Worm (Caenorhabditis elegans): ENCODE results near the gene sre-36.

- TF ChIP-seq pat-9 (tag; optimal IDR thresholded peaks at IDR 0.05), result no peak
- TF ChIP-seq ceh-9 (tag; optimal IDR thresholded peaks at IDR 0.05), result no peak
- no peak for TF ChIP-seq T23F11.4 (GFP tag; optimal IDR thresholded peaks at IDR 0.05)
- TF ChIP-seq ceh-31 (tag; optimal IDR thresholded peaks at IDR 0.05), result no peak
- TF ChIP-seq hlh-13 (GFP tag; optimal IDR thresholded peaks at IDR 0.05), result no peak
- no peak for TF ChIP-seq pax-1 (tag; optimal IDR thresholded peaks at IDR 0.05)
- TF ChIP-seq npax-4 (tag; optimal IDR thresholded peaks at IDR 0.05), result no peak
- TF ChIP-seq pha-2 (tag; optimal IDR thresholded peaks at IDR 0.05), result no peak
- no peak for TF ChIP-seq lim-6 (tag; optimal IDR thresholded peaks at IDR 0.05)
Measured at ce11 chrV:16368143-16368542, 31.3 kb upstream of the sre-36 start.
